Worm (Caenorhabditis elegans) whole organism, midembryonic: ENCODE results near the gene C01C10.2.

Source experiments
- cog-1 ChIP-seq: sonication (generic microtip); optimal IDR thresholded peaks from 2 replicates; lab custom pipeline; 2016; ENCODE audit warnings: missing genetic modification characterization, missing compliant biosample characterization
- flt-1 ChIP-seq: fragments of 200-800 bp; sonication (Bioruptor generic); IDR thresholded peaks from 2 replicates; pipeline ENCODE4 v1.3.6; 2022; ENCODE audit warnings: missing genetic modification characterization, missing compliant biosample characterization
- klf-2 ChIP-seq: fragments of 200-800 bp; sonication (Bioruptor generic); conservative IDR thresholded peaks from 2 replicates; pipeline ENCODE4 v1.3.6; 2022; ENCODE audit warnings: missing genetic modification reagents, missing genetic modification characterization, missing compliant biosample characterization
- med-1 ChIP-seq: sonication (generic microtip); optimal IDR thresholded peaks from 2 replicates; lab custom pipeline; 2017; ENCODE audit warnings: missing genetic modification characterization, mild to moderate bottlenecking, missing compliant biosample characterization, antibody characterized with exemption, missing genetic modification reagents; ENCODE audit not compliant: insufficient read depth
- ref-1 ChIP-seq: fragments of 200-800 bp; sonication (Bioruptor generic); conservative IDR thresholded peaks from 2 replicates; pipeline ENCODE4 v1.3.6; 2022; ENCODE audit warnings: missing genetic modification reagents, missing genetic modification characterization, missing compliant biosample characterization
- tab-1 ChIP-seq: fragments of 200-800 bp; sonication (Bioruptor generic); IDR thresholded peaks from 2 replicates; pipeline ENCODE4 v1.3.6; 2022; ENCODE audit warnings: missing genetic modification characterization, missing compliant biosample characterization
- ztf-23 ChIP-seq: fragments of 200-800 bp; sonication (Bioruptor generic); IDR thresholded peaks from 2 replicates; pipeline ENCODE4 v1.3.6; 2022; ENCODE audit warnings: missing genetic modification reagents, missing genetic modification characterization, missing compliant biosample characterization
- ztf-29 ChIP-seq: fragments of 200-800 bp; sonication (Bioruptor generic); IDR thresholded peaks from 2 replicates; pipeline ENCODE4 v1.3.6; 2022; ENCODE audit warnings: missing genetic modification reagents, missing genetic modification characterization, missing compliant biosample characterization

DNA sequence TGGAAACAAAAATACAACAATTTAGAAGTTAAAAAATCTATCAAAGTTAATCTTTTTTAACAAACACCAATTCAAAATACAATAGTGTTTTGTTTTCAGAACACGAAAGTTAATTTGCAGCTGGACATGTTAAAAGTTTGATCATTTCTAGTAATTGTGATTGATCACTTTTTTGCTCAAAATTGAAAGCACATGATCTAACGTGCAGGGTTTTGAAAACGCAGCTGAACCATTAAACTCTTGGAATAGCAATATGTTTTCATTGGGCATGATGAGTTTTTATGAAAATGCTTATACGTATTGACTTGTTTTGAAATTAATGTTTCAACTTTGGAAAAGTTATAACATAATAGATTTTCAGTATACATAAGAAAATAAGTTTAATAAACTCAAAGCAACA lies 9.4 kb upstream of the C01C10.2 start:
- TF ChIP-seq klf-2 (GFP tag; lab: Robert Waterston, UW) (no peak), ref-1 (GFP tag; lab: Robert Waterston, UW) (no peak), cog-1 (tag; lab: Kevin White, UChicago) (no peak), flt-1 (no peak), ztf-23 (GFP tag; lab: Robert Waterston, UW) (no peak), ztf-29 (GFP tag; lab: Robert Waterston, UW) (no peak), tab-1 (GFP tag; lab: Robert Waterston, UW) (no peak), med-1 (GFP tag; lab: Kevin White, UChicago) (no peak)
